Worm (Caenorhabditis elegans) whole organism, L4 larva: ENCODE measurements around the gene memb-2.

Source experiments
- Y75B8A.6 ChIP-seq: fragments of 200-800 bp; sonication (Bioruptor generic); IDR thresholded peaks from 2 replicates; pipeline ENCODE4 v1.3.6; 2022; ENCODE audit warnings: missing genetic modification reagents, missing genetic modification characterization, missing compliant biosample characterization
- aly-2 ChIP-seq: sonication (generic microtip); optimal IDR thresholded peaks from 2 replicates; lab custom pipeline; 2018; ENCODE audit warnings: missing biosample characterization, missing genetic modification characterization
- ama-1 ChIP-seq: fragments of 150-350 bp; optimal IDR thresholded peaks from 2 replicates; lab custom pipeline; 2014; ENCODE audit warnings: inconsistent platforms, mixed read lengths
- attf-4 ChIP-seq: sonication (generic microtip); optimal IDR thresholded peaks from 3 replicates; lab custom pipeline; 2017; ENCODE audit warnings: missing biosample characterization, missing genetic modification characterization
- ceh-28 ChIP-seq: fragments of 150-350 bp; optimal IDR thresholded peaks from 2 replicates; lab custom pipeline; 2014; ENCODE audit warnings: missing biosample characterization, missing genetic modification reagents, missing genetic modification characterization
- ces-1 ChIP-seq: fragments of 150-350 bp; sonication (generic microtip); optimal IDR thresholded peaks from 4 replicates; lab custom pipeline; 2014; ENCODE audit warnings: missing biosample characterization, missing genetic modification reagents, missing genetic modification characterization
- fkh-10 ChIP-seq: fragments of 150-350 bp; optimal IDR thresholded peaks from 2 replicates; lab custom pipeline; 2014; ENCODE audit warnings: missing biosample characterization, missing genetic modification reagents, missing genetic modification characterization
- fos-1 ChIP-seq: fragments of 150-350 bp; optimal IDR thresholded peaks from 2 replicates; lab custom pipeline; 2014; ENCODE audit warnings: missing biosample characterization, missing genetic modification characterization
- jun-1 ChIP-seq: fragments of 150-350 bp; optimal IDR thresholded peaks from 2 replicates; lab custom pipeline; 2014; ENCODE audit warnings: missing biosample characterization, missing genetic modification reagents, missing genetic modification characterization
- lin-15B ChIP-seq: fragments of 150-350 bp; sonication (generic microtip); optimal IDR thresholded peaks from 3 replicates; lab custom pipeline; 2014; ENCODE audit warnings: missing biosample characterization, missing genetic modification characterization
- lin-39 ChIP-seq: fragments of 150-350 bp; optimal IDR thresholded peaks from 2 replicates; lab custom pipeline; 2014; ENCODE audit warnings: missing biosample characterization, missing genetic modification reagents, missing genetic modification characterization
- skn-1 ChIP-seq: fragments of 150-350 bp; optimal IDR thresholded peaks from 2 replicates; lab custom pipeline; 2014; ENCODE audit warnings: missing biosample characterization, missing genetic modification characterization
- spr-3 ChIP-seq: fragments of 200-800 bp; sonication (Bioruptor generic); optimal IDR thresholded peaks from 2 replicates; lab custom pipeline; 2018; ENCODE audit warnings: mild to moderate bottlenecking, missing genetic modification characterization, missing compliant biosample characterization
- ztf-11 ChIP-seq: fragments of 150-350 bp; optimal IDR thresholded peaks from 2 replicates; lab custom pipeline; 2014; ENCODE audit warnings: missing biosample characterization, missing genetic modification characterization

DNA sequence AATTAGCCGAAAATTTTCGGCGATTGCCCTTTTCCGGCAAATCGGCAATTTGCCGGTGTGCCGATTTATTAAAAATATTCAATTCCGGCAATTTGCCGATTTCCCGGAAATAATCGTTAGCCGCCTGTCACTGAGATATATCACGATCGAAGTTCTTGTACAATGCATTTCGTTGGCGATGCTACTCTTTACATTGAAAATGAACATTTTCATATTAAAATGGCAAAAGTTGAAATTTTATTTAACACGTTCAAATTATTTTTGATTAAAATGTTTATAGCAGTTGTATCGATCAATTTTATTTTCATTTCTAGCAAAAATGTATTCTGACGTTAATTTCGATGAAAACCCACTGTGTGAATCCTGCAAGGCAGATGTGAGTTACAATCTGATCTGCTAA is 5.2 kb downstream of the memb-2 start, which contains the start of gene M03E7.3:
- TF ChIP-seq skn-1 (tag; lab: Kevin White, UChicago) (no peak), ama-1 (lab: Kevin White, UChicago) (no peak), aly-2 (tag; lab: Kevin White, UChicago) (no peak), lin-15B (tag; lab: Kevin White, UChicago) (no peak), lin-39 (tag; lab: Kevin White, UChicago) (no peak), jun-1 (no peak), ces-1 (no peak), Y75B8A.6 (GFP tag; lab: Robert Waterston, UW) (no peak), fkh-10 (GFP tag; lab: Kevin White, UChicago) (no peak), spr-3 (GFP tag; lab: Kevin White, UChicago) (no peak), ztf-11 (tag; lab: Kevin White, UChicago) (no peak), attf-4 (no peak), ceh-28 (no peak), fos-1 (tag; lab: Kevin White, UChicago) (no peak)
